Fruit fly (Drosophila melanogaster) whole organism, embryonic: Measurements from ENCODE around the gene LanB1.

Experiments used
- Atf3 ChIP-seq: fragments of 200-800 bp; sonication (Bioruptor generic); optimal IDR thresholded peaks from 3 replicates; lab custom pipeline; 2016; ENCODE audit warnings: missing biosample characterization, missing genetic modification characterization
- CG10565 ChIP-seq: fragments of 200-800 bp; sonication (Bioruptor generic); optimal IDR thresholded peaks from 3 replicates; lab custom pipeline; 2016; ENCODE audit warnings: missing biosample characterization, mild to moderate bottlenecking, missing genetic modification characterization
- CG15479 ChIP-seq: fragments of 200-800 bp; sonication (Bioruptor generic); optimal IDR thresholded peaks from 3 replicates; lab custom pipeline; 2019; ENCODE audit warnings: missing biosample characterization, mild to moderate bottlenecking, missing genetic modification characterization, moderate library complexity
- CG18476 ChIP-seq: fragments of 200-800 bp; sonication (Bioruptor generic); optimal IDR thresholded peaks from 2 replicates; lab custom pipeline; 2016; ENCODE audit warnings: missing biosample characterization, mild to moderate bottlenecking, missing genetic modification characterization
- CG2678 ChIP-seq: fragments of 200-800 bp; sonication (Bioruptor generic); optimal IDR thresholded peaks from 3 replicates; lab custom pipeline; 2019; ENCODE audit warnings: missing biosample characterization, mild to moderate bottlenecking, missing genetic modification characterization, moderate library complexity
- CG34376 ChIP-seq: fragments of 200-800 bp; sonication (Bioruptor generic); optimal IDR thresholded peaks from 2 replicates; lab custom pipeline; 2018; ENCODE audit warnings: missing biosample characterization, mild to moderate bottlenecking, missing genetic modification characterization
- CG4360 ChIP-seq: fragments of 200-800 bp; sonication (Bioruptor generic); IDR thresholded peaks from 2 replicates; pipeline ENCODE4 v1.3.6; 2022; ENCODE audit warnings: missing biosample characterization, missing genetic modification characterization
- CG6791 ChIP-seq: fragments of 200-800 bp; sonication (Bioruptor generic); IDR thresholded peaks from 3 replicates; pipeline ENCODE4 v1.3.6; 2022; ENCODE audit warnings: missing biosample characterization, missing genetic modification characterization; ENCODE audit not compliant: partially characterized antibody
- CG8924 ChIP-seq: fragments of 200-800 bp; optimal IDR thresholded peaks from 3 replicates; lab custom pipeline; 2019; ENCODE audit warnings: missing biosample characterization, mild to moderate bottlenecking, missing genetic modification characterization, moderate library complexity
- CG9215 ChIP-seq: fragments of 200-800 bp; sonication (Bioruptor generic); IDR thresholded peaks from 2 replicates; pipeline ENCODE4 v1.3.6; 2022; ENCODE audit warnings: missing biosample characterization, missing genetic modification characterization
- Dad ChIP-seq: fragments of 200-800 bp; sonication (Bioruptor generic); optimal IDR thresholded peaks from 3 replicates; lab custom pipeline; 2016; ENCODE audit warnings: missing biosample characterization, missing genetic modification characterization
- Dip2 ChIP-seq: fragments of 200-800 bp; sonication (Bioruptor generic); IDR thresholded peaks from 2 replicates; pipeline ENCODE4 v1.3.6; 2022; ENCODE audit warnings: missing biosample characterization, missing genetic modification characterization
- Dip3 ChIP-seq: fragments of 200-800 bp; sonication (Bioruptor generic); optimal IDR thresholded peaks from 3 replicates; lab custom pipeline; 2016; ENCODE audit warnings: missing biosample characterization, missing genetic modification characterization
- Dref ChIP-seq: fragments of 200-800 bp; sonication (Bioruptor generic); IDR thresholded peaks from 2 replicates; pipeline ENCODE4 v1.3.6; 2022; ENCODE audit warnings: missing biosample characterization, missing genetic modification characterization
- Drgx ChIP-seq: fragments of 200-800 bp; sonication (Bioruptor generic); IDR thresholded peaks from 2 replicates; pipeline ENCODE4 v1.3.6; 2022; ENCODE audit warnings: missing biosample characterization, missing genetic modification characterization
- E2f2 ChIP-seq: fragments of 200-800 bp; sonication (Bioruptor generic); IDR thresholded peaks from 2 replicates; pipeline ENCODE4 v1.3.6; 2022; ENCODE audit warnings: missing biosample characterization, missing genetic modification characterization
- Fer2 ChIP-seq: fragments of 200-800 bp; sonication (Bioruptor generic); optimal IDR thresholded peaks from 2 replicates; lab custom pipeline; 2018; ENCODE audit warnings: missing biosample characterization, mild to moderate bottlenecking, missing genetic modification characterization, moderate library complexity
- Fer3 ChIP-seq: fragments of 200-800 bp; sonication (Bioruptor generic); optimal IDR thresholded peaks from 2 replicates; lab custom pipeline; 2018; ENCODE audit warnings: missing biosample characterization, mild to moderate bottlenecking, missing genetic modification characterization, moderate library complexity
- Hey ChIP-seq: fragments of 200-800 bp; sonication (Bioruptor generic); optimal IDR thresholded peaks from 3 replicates; lab custom pipeline; 2018; ENCODE audit warnings: missing biosample characterization, mild to moderate bottlenecking, missing genetic modification characterization
- HmgZ ChIP-seq: fragments of 200-800 bp; sonication (Bioruptor generic); optimal IDR thresholded peaks from 2 replicates; lab custom pipeline; 2018; ENCODE audit warnings: missing biosample characterization, mild to moderate bottlenecking, missing genetic modification characterization
- Mad ChIP-seq: fragments of 200-800 bp; sonication (Bioruptor generic); optimal IDR thresholded peaks from 2 replicates; lab custom pipeline; 2016; ENCODE audit warnings: missing biosample characterization, missing genetic modification characterization
- Nf-YA ChIP-seq: fragments of 200-800 bp; sonication (Bioruptor generic); IDR thresholded peaks from 2 replicates; pipeline ENCODE4 v1.3.6; 2022; ENCODE audit warnings: missing biosample characterization, missing genetic modification characterization
- Ptx1 ChIP-seq: fragments of 200-800 bp; sonication (Bioruptor generic); IDR thresholded peaks from 2 replicates; pipeline ENCODE4 v1.3.6; 2022; ENCODE audit warnings: missing biosample characterization, missing genetic modification characterization
- Six4 ChIP-seq: fragments of 200-800 bp; sonication (Bioruptor generic); optimal IDR thresholded peaks from 2 replicates; lab custom pipeline; 2016; ENCODE audit warnings: missing biosample characterization, missing genetic modification characterization
- Xbp1 ChIP-seq: fragments of 200-800 bp; sonication (Bioruptor generic); optimal IDR thresholded peaks from 3 replicates; lab custom pipeline; 2016; ENCODE audit warnings: missing biosample characterization, mild to moderate bottlenecking, missing genetic modification characterization
- ab ChIP-seq: fragments of 200-800 bp; sonication (Bioruptor generic); optimal IDR thresholded peaks from 2 replicates; lab custom pipeline; 2016; ENCODE audit warnings: missing biosample characterization, missing genetic modification characterization
- abd-A ChIP-seq: fragments of 200-800 bp; sonication (Bioruptor generic); optimal IDR thresholded peaks from 3 replicates; lab custom pipeline; 2019; ENCODE audit warnings: missing biosample characterization, mild to moderate bottlenecking, missing genetic modification characterization, moderate library complexity
- ap ChIP-seq: fragments of 200-800 bp; sonication (Bioruptor generic); IDR thresholded peaks from 2 replicates; pipeline ENCODE4 v1.3.6; 2022; ENCODE audit warnings: missing biosample characterization, missing genetic modification characterization
- ash1 ChIP-seq: fragments of 200-800 bp; sonication (Bioruptor generic); optimal IDR thresholded peaks from 2 replicates; lab custom pipeline; 2018; ENCODE audit warnings: missing biosample characterization, mild to moderate bottlenecking, missing genetic modification characterization
- bab2 ChIP-seq: fragments of 200-800 bp; sonication (Bioruptor generic); optimal IDR thresholded peaks from 2 replicates; lab custom pipeline; 2016; ENCODE audit warnings: missing biosample characterization, missing genetic modification characterization
- bbx ChIP-seq: fragments of 200-800 bp; sonication (Bioruptor generic); IDR thresholded peaks from 2 replicates; pipeline ENCODE4 v1.3.6; 2022; ENCODE audit warnings: missing biosample characterization, missing genetic modification characterization; ENCODE audit not compliant: partially characterized antibody
- bcd ChIP-seq: fragments of 200-800 bp; sonication (Bioruptor generic); optimal IDR thresholded peaks from 2 replicates; lab custom pipeline; 2017; ENCODE audit warnings: missing biosample characterization, mild to moderate bottlenecking, missing genetic modification characterization
- bowl ChIP-seq: fragments of 200-800 bp; sonication (Bioruptor generic); IDR thresholded peaks from 2 replicates; pipeline ENCODE4 v1.3.6; 2022; ENCODE audit warnings: missing biosample characterization, missing genetic modification characterization
- en ChIP-seq: fragments of 200-800 bp; sonication (Bioruptor generic); optimal IDR thresholded peaks from 2 replicates; lab custom pipeline; 2016; ENCODE audit warnings: missing biosample characterization, missing genetic modification characterization
- fd64A ChIP-seq: fragments of 200-800 bp; sonication (Bioruptor generic); optimal IDR thresholded peaks from 3 replicates; lab custom pipeline; 2018; ENCODE audit warnings: missing biosample characterization, mild to moderate bottlenecking, missing genetic modification characterization
- gcm ChIP-seq: fragments of 200-800 bp; sonication (Bioruptor generic); optimal IDR thresholded peaks from 2 replicates; lab custom pipeline; 2019; ENCODE audit warnings: missing biosample characterization, mild to moderate bottlenecking, missing genetic modification characterization, moderate library complexity
- jumu ChIP-seq: fragments of 200-800 bp; sonication (Bioruptor generic); optimal IDR thresholded peaks from 3 replicates; lab custom pipeline; 2016; ENCODE audit warnings: missing biosample characterization, missing genetic modification characterization
- kni ChIP-seq: fragments of 200-800 bp; sonication (Bioruptor generic); optimal IDR thresholded peaks from 3 replicates; lab custom pipeline; 2017; ENCODE audit warnings: mild to moderate bottlenecking, missing biosample characterization, missing genetic modification reagents, missing genetic modification characterization
- knrl ChIP-seq: fragments of 200-800 bp; sonication (Bioruptor generic); IDR thresholded peaks from 3 replicates; pipeline ENCODE4 v1.3.6; 2022; ENCODE audit warnings: missing biosample characterization, missing genetic modification characterization; ENCODE audit not compliant: partially characterized antibody
- lab ChIP-seq: fragments of 200-800 bp; sonication (Bioruptor generic); optimal IDR thresholded peaks from 3 replicates; lab custom pipeline; 2017; ENCODE audit warnings: missing biosample characterization, missing genetic modification characterization, mild to moderate bottlenecking, moderate library complexity, missing genetic modification reagents
- lilli ChIP-seq: fragments of 200-800 bp; sonication (Bioruptor generic); optimal IDR thresholded peaks from 3 replicates; lab custom pipeline; 2016; ENCODE audit warnings: missing biosample characterization, missing genetic modification characterization
- schlank ChIP-seq: fragments of 200-800 bp; sonication (Bioruptor generic); optimal IDR thresholded peaks from 2 replicates; lab custom pipeline; 2018; ENCODE audit warnings: missing biosample characterization, mild to moderate bottlenecking, missing genetic modification characterization
- sna ChIP-seq: fragments of 200-800 bp; sonication (Bioruptor generic); IDR thresholded peaks from 2 replicates; pipeline ENCODE4 v1.3.6; 2022; ENCODE audit warnings: missing biosample characterization, missing genetic modification characterization; ENCODE audit not compliant: partially characterized antibody
- sob ChIP-seq: fragments of 200-800 bp; sonication (Bioruptor generic); IDR thresholded peaks from 2 replicates; pipeline ENCODE4 v1.3.6; 2022; ENCODE audit warnings: missing biosample characterization, missing genetic modification characterization
- sqz ChIP-seq: fragments of 200-800 bp; sonication (Bioruptor generic); optimal IDR thresholded peaks from 3 replicates; lab custom pipeline; 2018; ENCODE audit warnings: missing biosample characterization, mild to moderate bottlenecking, missing genetic modification characterization
- sr ChIP-seq: fragments of 200-800 bp; sonication (Bioruptor generic); IDR thresholded peaks from 3 replicates; pipeline ENCODE4 v1.3.6; 2022; ENCODE audit warnings: missing biosample characterization, missing genetic modification characterization
- wek ChIP-seq: fragments of 200-800 bp; sonication (Bioruptor generic); optimal IDR thresholded peaks from 3 replicates; lab custom pipeline; 2018; ENCODE audit warnings: missing biosample characterization, mild to moderate bottlenecking, missing genetic modification characterization, moderate library complexity
- zfh2 ChIP-seq: fragments of 200-800 bp; sonication (Bioruptor generic); optimal IDR thresholded peaks from 2 replicates; lab custom pipeline; 2016; ENCODE audit warnings: missing biosample characterization, missing genetic modification characterization

The LanB1 gene

dm6 chr2L:7827045-7828004, 16.1 kb downstream of the LanB1 start, which contains the start of the genes Rack1 and mts (continued):
- TF ChIP-seq bbx (GFP tag; lab: Robert Waterston, UW) (peak; percentile 70), ap (GFP tag; lab: Robert Waterston, UW) (peak; percentile 74; the same call in 1 of the 2 replicates), bowl (GFP tag; lab: Robert Waterston, UW) (peak; percentile 32; the same call in 1 of the 2 replicates), Nf-YA (peak; percentile 85), fd64A (GFP tag; lab: Kevin White, UChicago) (peak; percentile 91), CG15479 (GFP tag; lab: Kevin White, UChicago) (no peak), CG18476 (GFP tag; lab: Kevin White, UChicago) (peak; percentile 44), CG4360 (peak; percentile 56), sqz (GFP tag; lab: Kevin White, UChicago) (peak; percentile 90), en (peak; percentile 75), wek (peak; percentile 85), Dad (GFP tag; lab: Kevin White, UChicago) (peak; percentile 71), CG9215 (GFP tag; lab: Robert Waterston, UW) (peak; percentile 48), abd-A (no peak), ash1 (peak; percentile 90), gcm (peak; percentile 70), sna (GFP tag; lab: Robert Waterston, UW) (peak; percentile 32; the same call in 1 of the 2 replicates), Mad (GFP tag; lab: Kevin White, UChicago) (peak; percentile 76), CG8924 (tag; lab: Kevin White, UChicago) (peak; percentile 64), knrl (peak; percentile 51), CG2678 (peak; percentile 74), E2f2 (peak; percentile 50; the same call in 1 of the 2 replicates), Ptx1 (GFP tag; lab: Robert Waterston, UW) (peak; percentile 66), Dref (GFP tag; lab: Robert Waterston, UW) (peak; percentile 70), CG10565 (GFP tag; lab: Kevin White, UChicago) (no peak), schlank (tag; lab: Kevin White, UChicago) (peak; percentile 90), Atf3 (GFP tag; lab: Kevin White, UChicago) (peak; percentile 43), lab (GFP tag; lab: Kevin White, UChicago) (peak; percentile 96), Fer2 (tag; lab: Kevin White, UChicago) (peak; percentile 74), sob (GFP tag; lab: Robert Waterston, UW) (peak; percentile 94), Dip2 (GFP tag; lab: Robert Waterston, UW) (no peak), Hey (peak; percentile 79), lilli (GFP tag; lab: Kevin White, UChicago) (peak; percentile 70), jumu (peak; percentile 56), Xbp1 (GFP tag; lab: Kevin White, UChicago) (peak; percentile 82), kni (GFP tag; lab: Kevin White, UChicago) (peak; percentile 77), bcd (GFP tag; lab: Kevin White, UChicago) (peak; percentile 90), bab2 (peak; percentile 40), ab (GFP tag; lab: Kevin White, UChicago) (peak; percentile 46), CG6791 (GFP tag; lab: Robert Waterston, UW) (peak; percentile 71), Six4 (GFP tag; lab: Kevin White, UChicago) (peak; percentile 63), zfh2 (GFP tag; lab: Kevin White, UChicago) (peak; percentile 65), sr (GFP tag; lab: Robert Waterston, UW) (peak; percentile 83), CG34376 (GFP tag; lab: Kevin White, UChicago) (peak; percentile 96), Dip3 (peak; percentile 59), HmgZ (tag; lab: Kevin White, UChicago) (peak; percentile 65), Fer3 (tag; lab: Kevin White, UChicago) (peak; percentile 89), Drgx (GFP tag; lab: Robert Waterston, UW) (peak; percentile 50; the same call in 1 of the 2 replicates)
